Worm (Caenorhabditis elegans): ENCODE measurements around the gene tald-1.

Gene tald-1

DNA sequence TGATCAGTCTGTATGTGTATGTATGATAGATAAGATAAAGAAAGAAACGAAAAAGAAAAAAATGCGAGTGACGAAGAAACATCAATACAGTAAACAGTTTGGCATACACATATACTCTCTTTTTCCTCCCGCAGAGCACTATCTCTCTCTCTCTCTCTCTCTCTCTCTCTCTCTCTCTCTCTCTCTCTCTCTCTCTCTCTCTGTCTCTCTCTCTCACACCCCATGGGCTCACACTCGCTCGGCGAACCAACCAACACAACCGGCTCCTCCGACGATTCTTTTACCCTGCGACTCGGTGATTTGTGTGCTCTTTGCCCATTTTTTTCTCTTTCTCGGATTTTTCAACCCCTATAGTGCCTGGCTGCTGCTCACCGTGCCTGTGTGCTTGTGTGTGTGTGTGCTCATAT is 20.6 kb downstream of the tald-1 start:
- TF ChIP-seq nhr-76 (tag; optimal IDR thresholded peaks at IDR 0.05) (no peak), ceh-83 (GFP tag; optimal IDR thresholded peaks at IDR 0.05) (no peak), ceh-39 (tag; optimal IDR thresholded peaks at IDR 0.05) (no peak), drap-1 (GFP tag; optimal IDR thresholded peaks at IDR 0.05) (peak; percentile 20), lsy-2 (tag; optimal IDR thresholded peaks at IDR 0.05) (peak; percentile 11), M03D4.4 (tag; optimal IDR thresholded peaks at IDR 0.05) (peak; percentile 3), pha-4 (tag; optimal IDR thresholded peaks at IDR 0.05) (peak; percentile 56), unc-120 (tag; optimal IDR thresholded peaks at IDR 0.05; ENCODE audit: poor library complexity, severe bottlenecking) (peak; percentile 48), unc-62 (GFP tag; optimal IDR thresholded peaks at IDR 0.05) (no peak), nhr-237 (tag; optimal IDR thresholded peaks at IDR 0.05) (peak; percentile 60)

DNA sequence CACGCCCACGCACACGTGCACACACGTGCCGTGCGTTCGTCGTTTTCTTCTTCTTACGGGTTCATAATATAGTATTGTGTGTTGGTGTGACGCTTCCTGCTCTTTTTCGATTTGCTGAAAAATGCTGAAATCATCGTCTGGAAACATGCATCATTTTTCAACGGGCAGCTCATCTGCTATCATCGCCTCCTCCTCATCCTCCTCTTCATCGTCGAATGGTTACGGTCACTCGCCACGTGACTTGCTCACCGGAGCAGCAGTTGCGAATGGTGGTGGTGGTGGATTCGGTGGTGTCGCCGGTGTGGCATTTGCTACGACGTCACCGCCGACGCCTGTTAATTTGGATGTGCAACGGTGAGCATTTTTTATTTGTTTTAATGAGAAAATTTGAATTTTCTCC is 22.3 kb downstream of the tald-1 start:
- TF ChIP-seq ceh-83 (GFP tag; optimal IDR thresholded peaks at IDR 0.05) (no peak), snpc-4 (tag; optimal IDR thresholded peaks at IDR 0.05) (no peak), flh-1 (GFP tag; optimal IDR thresholded peaks at IDR 0.05) (no peak), lsy-2 (tag; optimal IDR thresholded peaks at IDR 0.05) (no peak), mab-5 (tag; optimal IDR thresholded peaks at IDR 0.05) (no peak), blmp-1 (tag; optimal IDR thresholded peaks at IDR 0.05) (no peak), lin-32 (GFP tag; optimal IDR thresholded peaks at IDR 0.05) (no peak), pha-4 (tag; optimal IDR thresholded peaks at IDR 0.05) (no peak), elt-1 (tag; optimal IDR thresholded peaks at IDR 0.05; ENCODE audit: borderline replicate concordance, insufficient read depth) (no peak), nhr-2 (tag; optimal IDR thresholded peaks at IDR 0.05) (no peak), elt-3 (tag; optimal IDR thresholded peaks at IDR 0.05) (no peak), nhr-76 (tag; optimal IDR thresholded peaks at IDR 0.05) (no peak), cnd-1 (tag; optimal IDR thresholded peaks at IDR 0.05) (no peak), unc-120 (tag; optimal IDR thresholded peaks at IDR 0.05; ENCODE audit: poor library complexity, severe bottlenecking) (no peak), sptf-1 (tag; optimal IDR thresholded peaks at IDR 0.05) (no peak), unc-39 (tag; optimal IDR thresholded peaks at IDR 0.05) (no peak), ham-2 (GFP tag; optimal IDR thresholded peaks at IDR 0.05) (no peak), sem-2 (GFP tag; optimal IDR thresholded peaks at IDR 0.05) (no peak), mls-2 (tag; optimal IDR thresholded peaks at IDR 0.05) (no peak), tbx-8 (GFP tag; optimal IDR thresholded peaks at IDR 0.05) (no peak)

DNA sequence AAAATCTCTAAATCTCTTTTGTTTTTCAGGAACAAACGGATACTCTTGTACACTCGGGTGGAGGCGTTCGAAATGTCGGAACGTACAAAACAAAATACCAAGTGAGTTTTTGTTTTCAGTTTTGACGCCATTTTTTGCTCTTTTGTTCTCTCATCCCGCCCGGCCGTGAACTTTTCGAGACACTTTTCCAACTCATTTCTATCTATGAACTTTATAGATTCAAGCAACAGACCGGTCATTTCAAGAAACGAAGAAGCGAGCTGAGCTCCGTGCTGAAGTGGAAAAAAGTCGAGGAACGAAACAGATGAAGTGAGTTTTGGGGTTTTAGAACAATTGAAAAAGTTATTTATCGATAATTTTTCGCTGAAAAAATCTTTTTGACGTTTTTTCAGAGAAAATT is 24.1 kb downstream of the tald-1 start:
- TF ChIP-seq mls-2 (tag; optimal IDR thresholded peaks at IDR 0.05), result no peak

DNA sequence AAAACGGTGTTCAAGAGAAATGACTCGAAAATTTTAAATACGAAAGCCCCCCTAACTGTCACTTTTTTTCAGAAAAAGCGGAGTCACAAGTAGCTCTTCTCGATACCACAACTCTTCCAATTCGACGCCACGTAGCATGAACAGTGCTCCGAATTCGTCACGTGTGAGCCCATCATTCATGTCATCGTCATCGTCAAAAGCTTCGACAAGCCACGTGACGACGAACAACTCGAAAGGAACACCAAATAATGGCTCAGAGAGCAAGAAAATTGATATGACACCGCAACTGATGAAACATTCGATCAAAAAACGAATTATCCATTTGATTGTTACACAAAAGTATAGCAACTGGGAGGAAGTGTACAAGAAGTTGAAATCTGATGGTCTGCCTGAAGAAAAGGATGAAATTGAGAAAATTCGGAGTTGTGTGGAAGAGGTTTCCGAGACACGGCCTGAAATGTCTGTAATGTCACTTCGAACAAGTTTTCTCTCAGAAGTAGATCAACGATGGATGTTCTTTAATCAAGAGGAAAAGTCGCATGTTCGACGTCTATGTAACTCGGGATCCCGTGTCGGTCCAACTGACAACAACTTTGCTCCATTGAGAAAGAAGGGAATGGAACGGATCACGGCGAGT is 25.0 kb downstream of the tald-1 start:
- TF ChIP-seq zip-8 (tag; optimal IDR thresholded peaks at IDR 0.05) (no peak), lin-13 (tag; optimal IDR thresholded peaks at IDR 0.05) (no peak), nhr-28 (tag; optimal IDR thresholded peaks at IDR 0.05) (no peak), nhr-237 (tag; optimal IDR thresholded peaks at IDR 0.05) (no peak), drap-1 (GFP tag; optimal IDR thresholded peaks at IDR 0.05) (no peak)

DNA sequence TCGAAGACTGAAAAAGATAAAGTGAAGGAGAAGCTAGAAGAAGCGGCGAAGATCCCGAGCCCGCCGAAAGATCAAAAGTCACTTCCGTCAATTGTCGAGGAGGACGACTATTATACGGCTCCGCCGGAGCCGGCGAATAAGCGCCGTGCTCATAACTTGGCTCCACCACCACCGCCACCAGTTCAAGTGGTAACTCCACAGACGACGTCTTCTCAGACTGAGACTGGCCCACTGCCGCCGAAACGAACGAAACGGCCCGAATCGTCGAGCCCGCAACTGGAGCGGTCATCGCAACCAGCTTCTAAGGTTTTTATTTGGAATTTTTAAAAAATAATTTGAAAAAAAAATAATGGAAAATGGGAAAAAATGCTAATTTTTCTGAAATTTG is 25.5 kb downstream of the tald-1 start:
- TF ChIP-seq sptf-1 (tag; optimal IDR thresholded peaks at IDR 0.05) (no peak), sem-2 (GFP tag; optimal IDR thresholded peaks at IDR 0.05) (peak; percentile 0), drap-1 (GFP tag; optimal IDR thresholded peaks at IDR 0.05) (no peak)

DNA sequence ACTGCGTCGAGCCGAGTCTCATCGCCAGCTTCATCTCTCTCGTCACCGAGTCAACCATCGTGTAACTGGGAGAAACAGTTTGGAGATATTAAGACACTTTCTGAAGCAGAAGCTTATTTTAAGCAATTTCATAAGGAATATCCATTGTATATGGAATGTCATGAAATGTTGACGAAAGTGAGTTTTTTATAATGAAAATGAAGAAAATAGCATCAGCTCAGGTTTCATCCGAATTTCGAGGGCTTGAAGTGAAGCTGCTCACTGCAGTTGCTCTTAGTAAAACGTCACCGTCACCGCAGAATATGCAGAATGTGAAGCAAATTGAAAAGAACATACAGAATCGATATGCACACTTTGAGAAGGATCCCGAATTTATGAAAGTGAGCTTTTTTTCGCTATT is 26.7 kb downstream of the tald-1 start:
- TF ChIP-seq blmp-1 (tag; optimal IDR thresholded peaks at IDR 0.05) (no peak), sem-2 (GFP tag; optimal IDR thresholded peaks at IDR 0.05) (no peak), mab-5 (tag; optimal IDR thresholded peaks at IDR 0.05) (no peak), lsy-2 (tag; optimal IDR thresholded peaks at IDR 0.05) (no peak), nhr-28 (tag; optimal IDR thresholded peaks at IDR 0.05) (no peak), pha-4 (tag; optimal IDR thresholded peaks at IDR 0.05) (no peak)

DNA sequence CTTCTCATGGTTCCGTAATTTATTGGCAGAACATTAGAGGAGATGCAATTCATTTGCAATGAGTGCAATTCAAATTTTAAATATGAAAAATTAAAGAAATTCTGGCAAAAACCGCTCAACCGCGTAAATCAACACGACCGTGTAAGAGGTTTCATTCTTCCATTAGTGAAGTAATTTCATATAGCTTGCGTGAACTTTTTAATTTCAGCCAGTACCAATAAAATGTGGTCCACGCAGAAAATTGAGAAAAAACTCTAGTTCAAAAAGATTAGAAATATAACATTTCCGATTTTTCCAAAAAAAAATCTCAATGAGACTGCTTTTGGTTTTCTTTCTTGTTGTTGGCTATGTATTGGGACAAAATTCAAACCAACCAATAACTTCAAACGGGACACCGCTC is 35.6 kb downstream of the tald-1 start, which contains the start of gene clec-175:
Gene clec-175 (plus strand): TSS at position 301 of the 400 bp plus-strand sequence.
- no peak for TF ChIP-seq flh-1 (GFP tag; optimal IDR thresholded peaks at IDR 0.05)
- TF ChIP-seq zip-8 (tag; optimal IDR thresholded peaks at IDR 0.05), result no peak
- no peak for TF ChIP-seq elt-1 (tag; optimal IDR thresholded peaks at IDR 0.05; ENCODE audit: borderline replicate concordance, insufficient read depth)
- no peak for TF ChIP-seq elt-3 (tag; optimal IDR thresholded peaks at IDR 0.05)
- no peak for TF ChIP-seq bed-3 (GFP tag; optimal IDR thresholded peaks at IDR 0.05)
- TF ChIP-seq nhr-237 (tag; optimal IDR thresholded peaks at IDR 0.05), result no peak
- TF ChIP-seq ham-2 (GFP tag; optimal IDR thresholded peaks at IDR 0.05), result no peak
- TF ChIP-seq nhr-2 (tag; optimal IDR thresholded peaks at IDR 0.05), result no peak
- no peak for TF ChIP-seq M03D4.4 (tag; optimal IDR thresholded peaks at IDR 0.05)
- TF ChIP-seq sptf-1 (tag; optimal IDR thresholded peaks at IDR 0.05), result no peak
- no peak for TF ChIP-seq unc-62 (GFP tag; optimal IDR thresholded peaks at IDR 0.05)
- no peak for TF ChIP-seq unc-120 (tag; optimal IDR thresholded peaks at IDR 0.05; ENCODE audit: poor library complexity, severe bottlenecking)
- TF ChIP-seq ceh-43 (GFP tag; optimal IDR thresholded peaks at IDR 0.05), result no peak
- no peak for TF ChIP-seq lin-32 (GFP tag; optimal IDR thresholded peaks at IDR 0.05)
- TF ChIP-seq blmp-1 (tag; optimal IDR thresholded peaks at IDR 0.05), result no peak

All from whole organism, mixed stage, embryonic.